Fruit fly (Drosophila melanogaster): Measurements from ENCODE around the gene Smyd3.

DNA sequence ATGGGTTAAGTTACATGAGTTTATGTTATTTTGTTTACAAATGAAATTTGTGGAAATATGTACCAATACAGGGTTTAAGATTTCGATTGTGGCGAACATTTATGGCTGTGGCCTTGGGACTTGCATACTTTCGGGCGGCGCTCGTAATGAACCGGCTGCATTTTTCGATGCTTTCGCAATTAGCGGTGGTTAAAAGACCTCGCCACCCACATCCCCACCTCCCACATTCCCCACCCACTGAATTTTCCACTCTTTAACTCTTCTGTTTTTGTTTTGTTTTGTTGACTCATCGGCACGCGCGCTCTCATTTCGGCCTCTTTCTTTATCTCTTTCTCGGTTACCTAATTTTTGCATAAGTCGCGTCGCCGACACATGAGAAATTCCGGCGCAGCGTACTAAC is 36.9 kb upstream of the Smyd3 start:
- TF ChIP-seq CG8301 (tag; optimal IDR thresholded peaks at IDR 0.05) (no peak), D1 (tag; optimal IDR thresholded peaks at IDR 0.05) (no peak), fd96Ca (GFP tag; IDR thresholded peaks at IDR 0.05) (no peak), CG14655 (GFP tag; optimal IDR thresholded peaks at IDR 0.05) (no peak), CG13204 (GFP tag; optimal IDR thresholded peaks at IDR 0.05) (no peak), CG17806 (tag; optimal IDR thresholded peaks at IDR 0.05) (no peak), CG34367 (tag; optimal IDR thresholded peaks at IDR 0.05) (no peak), CG32121 (GFP tag; IDR thresholded peaks at IDR 0.05) (no peak), Pif1B (GFP tag; optimal IDR thresholded peaks at IDR 0.05) (no peak)

All from whole organism, pupa.